Worm (Caenorhabditis elegans) whole organism, L1 larva: ENCODE results near the gene ZK262.2.
A peak's percentile ranks its signal among the peaks of the same experiment; 100 is the strongest.

ENCODE experiments used
- C04F5.9 ChIP-seq: sonication (generic microtip); optimal IDR thresholded peaks from 2 replicates; lab custom pipeline; 2016; ENCODE audit warnings: missing genetic modification characterization, missing compliant biosample characterization
- alr-1 ChIP-seq: fragments of 200-800 bp; sonication (Bioruptor generic); optimal IDR thresholded peaks from 2 replicates; lab custom pipeline; 2018; ENCODE audit warnings: borderline replicate concordance, mild to moderate bottlenecking, missing genetic modification characterization, missing compliant biosample characterization
- ama-1 ChIP-seq: fragments of 150-350 bp; optimal IDR thresholded peaks from 2 replicates; lab custom pipeline; 2014
- blmp-1 ChIP-seq: fragments of 150-350 bp; optimal IDR thresholded peaks from 2 replicates; lab custom pipeline; 2014; ENCODE audit warnings: missing biosample characterization, missing genetic modification characterization
- ceh-63 ChIP-seq: fragments of 200-800 bp; sonication (Bioruptor generic); optimal IDR thresholded peaks from 2 replicates; lab custom pipeline; 2018; ENCODE audit warnings: mild to moderate bottlenecking, missing genetic modification characterization, missing compliant biosample characterization
- ceh-8 ChIP-seq: fragments of 200-800 bp; sonication (Bioruptor generic); optimal IDR thresholded peaks from 2 replicates; lab custom pipeline; 2018; ENCODE audit warnings: mild to moderate bottlenecking, missing genetic modification characterization, moderate library complexity, missing compliant biosample characterization
- dsc-1 ChIP-seq: sonication (generic microtip); optimal IDR thresholded peaks from 2 replicates; lab custom pipeline; 2016; ENCODE audit warnings: mild to moderate bottlenecking, missing genetic modification characterization, missing compliant biosample characterization
- efl-3 ChIP-seq: fragments of 200-800 bp; sonication (Bioruptor generic); optimal IDR thresholded peaks from 2 replicates; lab custom pipeline; 2018; ENCODE audit warnings: mild to moderate bottlenecking, missing genetic modification characterization, missing compliant biosample characterization
- egl-27 ChIP-seq, 2 experiments: fragments of 150-350 bp in 1 of 2; sonication (generic microtip); optimal IDR thresholded peaks; 3 replicates each; lab custom pipeline; 2017 to 2018; ENCODE audit warnings: missing biosample characterization in 2 of 2, missing genetic modification characterization in 2 of 2, missing genetic modification reagents in 2 of 2
- fkh-10 ChIP-seq: sonication (generic microtip); optimal IDR thresholded peaks from 2 replicates; lab custom pipeline; 2017; ENCODE audit warnings: missing biosample characterization, missing genetic modification reagents, missing genetic modification characterization
- fkh-8 ChIP-seq: sonication (generic microtip); optimal IDR thresholded peaks from 2 replicates; lab custom pipeline; 2016; ENCODE audit warnings: mild to moderate bottlenecking, missing genetic modification characterization, missing compliant biosample characterization
- grh-1 ChIP-seq: fragments of 200-800 bp; sonication (Bioruptor generic); IDR thresholded peaks from 2 replicates; pipeline ENCODE4 v1.3.6; 2022; ENCODE audit warnings: missing genetic modification reagents, missing genetic modification characterization, missing compliant biosample characterization
- hlh-17 ChIP-seq: fragments of 200-800 bp; sonication (Bioruptor generic); optimal IDR thresholded peaks from 2 replicates; lab custom pipeline; 2018; ENCODE audit warnings: missing genetic modification characterization, mild to moderate bottlenecking, missing compliant biosample characterization, moderate library complexity, borderline replicate concordance
- hpl-2 ChIP-seq: fragments of 150-350 bp; optimal IDR thresholded peaks from 2 replicates; lab custom pipeline; 2014; ENCODE audit warnings: missing biosample characterization, missing genetic modification reagents, missing genetic modification characterization
- irx-1 ChIP-seq: sonication (generic microtip); optimal IDR thresholded peaks from 2 replicates; lab custom pipeline; 2016; ENCODE audit warnings: missing genetic modification characterization, missing compliant biosample characterization
- jun-1 ChIP-seq: fragments of 150-350 bp; optimal IDR thresholded peaks from 2 replicates; lab custom pipeline; 2014; ENCODE audit warnings: missing biosample characterization, missing genetic modification reagents, missing genetic modification characterization
- lin-14 ChIP-seq: fragments of 200-800 bp; sonication (Bioruptor generic); optimal IDR thresholded peaks from 2 replicates; lab custom pipeline; 2018; ENCODE audit warnings: mild to moderate bottlenecking, missing genetic modification characterization, moderate library complexity, missing compliant biosample characterization
- lin-35 ChIP-seq, 2 experiments: fragments of 150-350 bp; optimal IDR thresholded peaks; 2 replicates each; lab custom pipeline; 2014; ENCODE audit warnings: missing biosample characterization in 2 of 2, missing genetic modification characterization in 2 of 2, missing genetic modification reagents in 2 of 2
- lir-3 ChIP-seq: sonication (generic microtip); optimal IDR thresholded peaks from 2 replicates; lab custom pipeline; 2016; ENCODE audit warnings: mild to moderate bottlenecking, missing genetic modification characterization, moderate library complexity, missing compliant biosample characterization; ENCODE audit not compliant: poor library complexity
- mep-1 ChIP-seq: fragments of 150-350 bp; optimal IDR thresholded peaks from 2 replicates; lab custom pipeline; 2014; ENCODE audit warnings: missing biosample characterization, missing genetic modification characterization
- nhr-19 ChIP-seq: fragments of 200-800 bp; sonication (Bioruptor generic); conservative IDR thresholded peaks from 2 replicates; pipeline ENCODE4 v1.3.6; 2022; ENCODE audit warnings: missing genetic modification characterization, missing compliant biosample characterization
- nhr-237 ChIP-seq: fragments of 150-350 bp; optimal IDR thresholded peaks from 2 replicates; lab custom pipeline; 2014; ENCODE audit warnings: missing biosample characterization, missing genetic modification characterization
- nhr-71 ChIP-seq: sonication (generic microtip); optimal IDR thresholded peaks from 2 replicates; lab custom pipeline; 2016; ENCODE audit warnings: mild to moderate bottlenecking, missing genetic modification characterization, moderate library complexity, missing compliant biosample characterization
- nhr-77 ChIP-seq: fragments of 150-350 bp; optimal IDR thresholded peaks from 2 replicates; lab custom pipeline; 2014; ENCODE audit warnings: missing biosample characterization, missing genetic modification characterization
- pag-3 ChIP-seq: sonication (generic microtip); optimal IDR thresholded peaks from 2 replicates; lab custom pipeline; 2017; ENCODE audit warnings: missing genetic modification characterization, mild to moderate bottlenecking, missing compliant biosample characterization, antibody characterized with exemption, borderline replicate concordance; ENCODE audit not compliant: insufficient read depth
- pax-3 ChIP-seq: fragments of 200-800 bp; sonication (Bioruptor generic); optimal IDR thresholded peaks from 2 replicates; lab custom pipeline; 2018; ENCODE audit warnings: mild to moderate bottlenecking, missing genetic modification characterization, moderate library complexity, missing compliant biosample characterization
- pqm-1 ChIP-seq: sonication (generic microtip); optimal IDR thresholded peaks from 3 replicates; lab custom pipeline; 2017; ENCODE audit warnings: missing biosample characterization, missing genetic modification characterization
- rnt-1 ChIP-seq: sonication (generic microtip); optimal IDR thresholded peaks from 2 replicates; lab custom pipeline; 2016; ENCODE audit warnings: mild to moderate bottlenecking, missing genetic modification characterization, moderate library complexity, missing compliant biosample characterization
- sox-4 ChIP-seq: sonication (generic microtip); optimal IDR thresholded peaks from 2 replicates; lab custom pipeline; 2016; ENCODE audit warnings: missing genetic modification characterization, missing compliant biosample characterization
- unc-86 ChIP-seq: sonication (generic microtip); optimal IDR thresholded peaks from 2 replicates; lab custom pipeline; 2016; ENCODE audit warnings: missing genetic modification characterization, missing compliant biosample characterization
- unc-98 ChIP-seq: fragments of 200-800 bp; sonication (Bioruptor generic); IDR thresholded peaks from 2 replicates; pipeline ENCODE4 v1.3.6; 2022; ENCODE audit warnings: missing genetic modification characterization, missing compliant biosample characterization
- vab-15 ChIP-seq: sonication (generic microtip); optimal IDR thresholded peaks from 2 replicates; lab custom pipeline; 2017; ENCODE audit warnings: missing genotype, mild to moderate bottlenecking, missing genetic modification characterization, missing compliant biosample characterization
- xbp-1 ChIP-seq: sonication (generic microtip); optimal IDR thresholded peaks from 2 replicates; lab custom pipeline; 2016; ENCODE audit warnings: missing genetic modification characterization, missing compliant biosample characterization
- zag-1 ChIP-seq: fragments of 150-350 bp; optimal IDR thresholded peaks from 2 replicates; lab custom pipeline; 2014; ENCODE audit warnings: missing biosample characterization, missing genetic modification characterization
- ztf-4 ChIP-seq: fragments of 150-350 bp; optimal IDR thresholded peaks from 2 replicates; lab custom pipeline; 2014; ENCODE audit warnings: missing biosample characterization, missing genetic modification characterization

The ZK262.2 gene

ce11 chrV:18371028-18371427 lies 41.8 kb downstream of the ZK262.2 start:
- TF ChIP-seq pqm-1 (tag; lab: Kevin White, UChicago), result no peak
- no peak for TF ChIP-seq C04F5.9 (tag; lab: Kevin White, UChicago)
- TF ChIP-seq lir-3, result no peak
- no peak for TF ChIP-seq fkh-8 (tag; lab: Kevin White, UChicago)
- TF ChIP-seq grh-1, result no peak
- no peak for TF ChIP-seq xbp-1 (tag; lab: Kevin White, UChicago)
- no peak for TF ChIP-seq vab-15 (tag; lab: Kevin White, UChicago)
- TF ChIP-seq pax-3, result no peak
- no peak for TF ChIP-seq sox-4 (tag; lab: Kevin White, UChicago)
- no peak for TF ChIP-seq blmp-1 (tag; lab: Kevin White, UChicago)
- no peak for TF ChIP-seq efl-3

ce11 chrV:18368322-18368721 lies 44.5 kb downstream of the ZK262.2 start, which contains the start of gene C08E8.6:
Gene C08E8.6, minus strand, starts transcription at chrV:18368422.
- no peak for TF ChIP-seq jun-1 (tag; lab: Kevin White, UChicago)
- TF ChIP-seq mep-1 (tag; lab: Kevin White, UChicago), result no peak
- TF ChIP-seq hpl-2 (GFP tag; lab: Kevin White, UChicago), result no peak
- no peak for TF ChIP-seq irx-1 (tag; lab: Kevin White, UChicago)
- TF ChIP-seq blmp-1 (tag; lab: Kevin White, UChicago), result no peak
- no peak for TF ChIP-seq egl-27 (tag; optimal IDR thresholded peaks at IDR 0.05; lab: Kevin White, UChicago)
- no peak for TF ChIP-seq unc-98 (GFP tag; lab: Robert Waterston, UW)
- no peak for TF ChIP-seq nhr-237 (tag; lab: Kevin White, UChicago)
- TF ChIP-seq alr-1 (tag; lab: Kevin White, UChicago), result no peak
- no peak for TF ChIP-seq pag-3
- TF ChIP-seq hlh-17 (GFP tag; lab: Kevin White, UChicago), result no peak
- TF ChIP-seq zag-1, result no peak
- TF ChIP-seq rnt-1 (tag; lab: Kevin White, UChicago), result no peak
- TF ChIP-seq lin-14 (GFP tag; lab: Kevin White, UChicago), result no peak
- no peak for TF ChIP-seq pqm-1 (tag; lab: Kevin White, UChicago)
- no peak for TF ChIP-seq nhr-77 (tag; lab: Kevin White, UChicago)
- TF ChIP-seq lin-35 (GFP tag; optimal IDR thresholded peaks at IDR 0.05; lab: Kevin White, UChicago), result no peak

ce11 chrV:18364558-18364957 lies 48.2 kb downstream of the ZK262.2 start, which contains the start of gene C08E8.9:
Gene C08E8.9, plus strand, starts transcription at chrV:18364858.
- TF ChIP-seq ama-1 (no peak), dsc-1 (tag; lab: Kevin White, UChicago) (peak; percentile 3), ceh-63 (no peak), lin-35 (GFP tag; optimal IDR thresholded peaks at IDR 0.05; lab: Kevin White, UChicago) (no peak), ztf-4 (tag; lab: Kevin White, UChicago) (no peak)

- TF ChIP-seq alr-1 (tag; lab: Kevin White, UChicago) (no peak), fkh-8 (tag; lab: Kevin White, UChicago) (no peak), nhr-71 (tag; lab: Kevin White, UChicago) (no peak), unc-86 (tag; lab: Kevin White, UChicago) (no peak), lir-3 (no peak), grh-1 (no peak), nhr-19 (GFP tag; lab: Robert Waterston, UW) (no peak), fkh-10 (GFP tag; lab: Kevin White, UChicago) (no peak), vab-15 (tag; lab: Kevin White, UChicago) (no peak), pag-3 (no peak), dsc-1 (tag; lab: Kevin White, UChicago) (no peak), ceh-8 (no peak)
Observed at ce11 chrV:18362402-18362801, 50.4 kb downstream of the ZK262.2 start, which contains the start of gene C08E8.1. Gene C08E8.1, minus strand, starts transcription at chrV:18362502.
